Comparison of ENCODE assay signal across 5 worm cellular contexts in the genomic region with DNA sequence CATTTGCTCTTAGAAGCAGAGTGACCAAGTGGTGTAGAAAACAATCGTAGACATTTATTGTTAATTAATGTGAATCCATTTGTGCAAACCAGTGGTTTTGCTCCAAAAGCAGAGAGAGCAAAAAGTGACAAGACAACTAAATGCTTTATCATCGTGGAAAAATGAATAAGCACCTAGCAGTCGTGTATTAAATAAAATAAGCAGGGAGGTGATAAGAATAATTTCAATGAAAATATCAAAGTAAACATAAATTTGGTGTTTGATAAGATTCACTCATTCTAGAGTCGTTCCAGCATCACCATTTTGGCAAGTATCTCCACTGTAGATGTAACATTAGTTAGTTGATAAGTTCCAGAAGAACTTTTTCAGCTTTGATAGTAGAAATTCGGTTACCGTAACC.
TF ChIP-seq lines count a peak whose summit lies in the region.

A gene (minus strand): TSS at position 154 of the 400 bp plus-strand sequence.

TF ChIP-seq in whole organism, L1 larva, 84 proteins besides CTCF, POLR2A, EP300 and RAD21:
- TF ChIP-seq elt-2 (tag; optimal IDR thresholded peaks at IDR 0.05; lab: Kevin White, UChicago) (peak; percentile 51), mep-1 (tag; optimal IDR thresholded peaks at IDR 0.05; lab: Kevin White, UChicago) (no peak)

TF ChIP-seq in whole organism, L2 larva, 48 proteins besides CTCF, POLR2A, EP300 and RAD21:
- TF ChIP-seq aly-2 (tag; optimal IDR thresholded peaks at IDR 0.05; lab: Kevin White, UChicago) (no peak), fos-1 (tag; optimal IDR thresholded peaks at IDR 0.05; lab: Kevin White, UChicago) (peak; percentile 84), elt-3 (tag; optimal IDR thresholded peaks at IDR 0.05; lab: Kevin White, UChicago) (no peak)

TF ChIP-seq in whole organism, L3 larva, 47 proteins besides CTCF, POLR2A, EP300 and RAD21:
- TF ChIP-seq nhr-12 (tag; optimal IDR thresholded peaks at IDR 0.05; lab: Kevin White, UChicago): no peak
- TF ChIP-seq jun-1 (tag; optimal IDR thresholded peaks at IDR 0.05; lab: Kevin White, UChicago): no peak
- no peak for TF ChIP-seq ZK546.5 (tag; optimal IDR thresholded peaks at IDR 0.05; lab: Kevin White, UChicago)
- TF ChIP-seq nhr-25 (tag; optimal IDR thresholded peaks at IDR 0.05; lab: Kevin White, UChicago): no peak
- no peak for TF ChIP-seq fkh-2 (tag; optimal IDR thresholded peaks at IDR 0.05; lab: Kevin White, UChicago)
- TF ChIP-seq unc-39 (tag; optimal IDR thresholded peaks at IDR 0.05; lab: Kevin White, UChicago): no peak
- TF ChIP-seq nhr-237 (tag; optimal IDR thresholded peaks at IDR 0.05; lab: Kevin White, UChicago): no peak
- TF ChIP-seq ama-1 (optimal IDR thresholded peaks at IDR 0.05; lab: Kevin White, UChicago): no peak
- peak; percentile 60 for TF ChIP-seq elt-2 (tag; optimal IDR thresholded peaks at IDR 0.05; lab: Kevin White, UChicago)
- no peak for TF ChIP-seq ceh-16 (tag; optimal IDR thresholded peaks at IDR 0.05; lab: Kevin White, UChicago)
- no peak for TF ChIP-seq elt-1 (tag; optimal IDR thresholded peaks at IDR 0.05; lab: Kevin White, UChicago)
- TF ChIP-seq ceh-9 (tag; optimal IDR thresholded peaks at IDR 0.05; lab: Kevin White, UChicago): no peak
- TF ChIP-seq snpc-4 (tag; optimal IDR thresholded peaks at IDR 0.05; lab: Kevin White, UChicago): no peak
- TF ChIP-seq hmg-11 (tag; optimal IDR thresholded peaks at IDR 0.05; lab: Kevin White, UChicago): no peak
- peak; percentile 33 for TF ChIP-seq pha-4 (tag; optimal IDR thresholded peaks at IDR 0.05; lab: Kevin White, UChicago)
- no peak for TF ChIP-seq nhr-28 (tag; optimal IDR thresholded peaks at IDR 0.05; lab: Kevin White, UChicago)
- peak; percentile 23 for TF ChIP-seq pqm-1 (tag; optimal IDR thresholded peaks at IDR 0.05; lab: Kevin White, UChicago)
- TF ChIP-seq skn-1 (tag; optimal IDR thresholded peaks at IDR 0.05; lab: Kevin White, UChicago): no peak
- TF ChIP-seq nhr-23 (tag; optimal IDR thresholded peaks at IDR 0.05; lab: Kevin White, UChicago): no peak
- TF ChIP-seq eor-1 (tag; optimal IDR thresholded peaks at IDR 0.05; lab: Kevin White, UChicago): no peak
- TF ChIP-seq ceh-28 (tag; optimal IDR thresholded peaks at IDR 0.05; lab: Kevin White, UChicago): no peak

TF ChIP-seq in whole organism, L4 larva, 104 proteins besides CTCF, POLR2A, EP300 and RAD21:
- TF ChIP-seq Y5F2A.4 (GFP tag; optimal IDR thresholded peaks at IDR 0.05; lab: Kevin White, UChicago): no peak
- TF ChIP-seq dmd-6 (GFP tag; IDR thresholded peaks at IDR 0.05; lab: Robert Waterston, UW): peak; percentile 36; the same call in 1 of the 2 replicates
- no peak for TF ChIP-seq fkh-10 (GFP tag; optimal IDR thresholded peaks at IDR 0.05; lab: Kevin White, UChicago)
- TF ChIP-seq snpc-4 (tag; optimal IDR thresholded peaks at IDR 0.05; lab: Kevin White, UChicago): no peak
- TF ChIP-seq daf-16 (GFP tag; optimal IDR thresholded peaks at IDR 0.05; lab: Kevin White, UChicago): no peak
- peak; percentile 42 for TF ChIP-seq daf-16 (tag; optimal IDR thresholded peaks at IDR 0.05; lab: Kevin White, UChicago)
- TF ChIP-seq php-3 (GFP tag; IDR thresholded peaks at IDR 0.05; lab: Robert Waterston, UW): no peak
- TF ChIP-seq dpl-1 (GFP tag; optimal IDR thresholded peaks at IDR 0.05; lab: Kevin White, UChicago): no peak
- TF ChIP-seq lim-7 (GFP tag; IDR thresholded peaks at IDR 0.05; lab: Robert Waterston, UW): no peak
- no peak for TF ChIP-seq Y105C5A.15 (GFP tag; IDR thresholded peaks at IDR 0.05; lab: Robert Waterston, UW)
- no peak for TF ChIP-seq zag-1 (tag; optimal IDR thresholded peaks at IDR 0.05; lab: Kevin White, UChicago)
- no peak for TF ChIP-seq attf-4 (tag; optimal IDR thresholded peaks at IDR 0.05; lab: Kevin White, UChicago)
- no peak for TF ChIP-seq saeg-2 (GFP tag; IDR thresholded peaks at IDR 0.05; lab: Robert Waterston, UW)
- TF ChIP-seq ceh-82 (tag; optimal IDR thresholded peaks at IDR 0.05; lab: Kevin White, UChicago): no peak
- no peak for TF ChIP-seq ces-1 (GFP tag; optimal IDR thresholded peaks at IDR 0.05; lab: Kevin White, UChicago)
- no peak for TF ChIP-seq T20F7.1 (GFP tag; optimal IDR thresholded peaks at IDR 0.05; lab: Kevin White, UChicago)
- no peak for TF ChIP-seq lin-29 (GFP tag; IDR thresholded peaks at IDR 0.05; lab: Robert Waterston, UW)
- TF ChIP-seq lin-39 (tag; optimal IDR thresholded peaks at IDR 0.05; lab: Kevin White, UChicago): no peak
- no peak for TF ChIP-seq mdl-1 (tag; optimal IDR thresholded peaks at IDR 0.05; lab: Kevin White, UChicago)
- no peak for TF ChIP-seq vab-7 (GFP tag; IDR thresholded peaks at IDR 0.05; lab: Robert Waterston, UW)
- TF ChIP-seq nhr-28 (tag; optimal IDR thresholded peaks at IDR 0.05; lab: Kevin White, UChicago): peak; percentile 8

TF ChIP-seq in whole organism, young adult, 124 proteins besides CTCF, POLR2A, EP300 and RAD21:
- TF ChIP-seq fkh-3 (tag; optimal IDR thresholded peaks at IDR 0.05; lab: Kevin White, UChicago) (no peak), nhr-80 (tag; optimal IDR thresholded peaks at IDR 0.05; lab: Kevin White, UChicago) (peak; percentile 41)
TF ChIP-seq in whole organism, young adult: peak in this region for 1.
